Worm (Caenorhabditis elegans) whole organism, L2 larva: Measurements from ENCODE around the gene glb-14.

Source experiments
- C34F6.9 ChIP-seq: fragments of 150-350 bp; optimal IDR thresholded peaks from 2 replicates; lab custom pipeline; 2014; ENCODE audit warnings: missing biosample characterization, missing genetic modification characterization
- F13H6.1 ChIP-seq: sonication (generic microtip); optimal IDR thresholded peaks from 2 replicates; lab custom pipeline; 2016; ENCODE audit warnings: missing genetic modification characterization, missing compliant biosample characterization
- R02D3.7 ChIP-seq: fragments of 150-350 bp; optimal IDR thresholded peaks from 2 replicates; lab custom pipeline; 2014; ENCODE audit warnings: missing biosample characterization, missing genetic modification characterization
- Y55F3AM.14 ChIP-seq: fragments of 200-800 bp; sonication (Bioruptor generic); optimal IDR thresholded peaks from 2 replicates; lab custom pipeline; 2018; ENCODE audit warnings: mild to moderate bottlenecking, missing genetic modification characterization, missing compliant biosample characterization
- ZK546.5 ChIP-seq: sonication (generic microtip); optimal IDR thresholded peaks from 2 replicates; lab custom pipeline; 2017; ENCODE audit warnings: missing biosample characterization, missing genetic modification characterization
- alr-1 ChIP-seq: fragments of 150-350 bp; optimal IDR thresholded peaks from 2 replicates; lab custom pipeline; 2014; ENCODE audit warnings: missing biosample characterization, missing genetic modification characterization
- aly-2 ChIP-seq: fragments of 150-350 bp; optimal IDR thresholded peaks from 2 replicates; lab custom pipeline; 2014; ENCODE audit warnings: missing biosample characterization, missing genetic modification characterization
- ama-1 ChIP-seq: fragments of 150-350 bp; optimal IDR thresholded peaks from 2 replicates; lab custom pipeline; 2018; ENCODE audit warnings: inconsistent platforms
- blmp-1 ChIP-seq: sonication (generic microtip); optimal IDR thresholded peaks from 2 replicates; lab custom pipeline; 2017; ENCODE audit warnings: missing genetic modification characterization, mild to moderate bottlenecking, missing compliant biosample characterization, antibody characterized with exemption, moderate library complexity; ENCODE audit not compliant: insufficient read depth
- ceh-16 ChIP-seq: fragments of 150-350 bp; optimal IDR thresholded peaks from 2 replicates; lab custom pipeline; 2014; ENCODE audit warnings: missing biosample characterization, missing genetic modification characterization
- ceh-82 ChIP-seq: fragments of 150-350 bp; optimal IDR thresholded peaks from 2 replicates; lab custom pipeline; 2014; ENCODE audit warnings: missing biosample characterization, missing genetic modification characterization
- crh-2 ChIP-seq: sonication (generic microtip); optimal IDR thresholded peaks from 2 replicates; lab custom pipeline; 2017; ENCODE audit warnings: missing biosample characterization, missing genetic modification characterization
- dmd-4 ChIP-seq: sonication (generic microtip); optimal IDR thresholded peaks from 2 replicates; lab custom pipeline; 2017; ENCODE audit warnings: missing biosample characterization, missing genetic modification characterization
- egl-27 ChIP-seq: sonication (generic microtip); optimal IDR thresholded peaks from 3 replicates; lab custom pipeline; 2017; ENCODE audit warnings: missing biosample characterization, missing genetic modification reagents, missing genetic modification characterization
- elt-1 ChIP-seq: fragments of 150-350 bp; optimal IDR thresholded peaks from 2 replicates; lab custom pipeline; 2014; ENCODE audit warnings: missing biosample characterization, missing genetic modification characterization
- elt-3 ChIP-seq: sonication (generic microtip); optimal IDR thresholded peaks from 2 replicates; lab custom pipeline; 2017; ENCODE audit warnings: missing biosample characterization, missing genetic modification characterization
- fos-1 ChIP-seq: fragments of 150-350 bp; optimal IDR thresholded peaks from 2 replicates; lab custom pipeline; 2014; ENCODE audit warnings: missing biosample characterization, missing genetic modification characterization
- gmeb-1 ChIP-seq: fragments of 150-350 bp; optimal IDR thresholded peaks from 2 replicates; lab custom pipeline; 2014; ENCODE audit warnings: missing biosample characterization, missing genetic modification characterization
- lin-11 ChIP-seq: fragments of 150-350 bp; sonication (generic microtip); optimal IDR thresholded peaks from 2 replicates; lab custom pipeline; 2014; ENCODE audit warnings: missing biosample characterization, missing genetic modification characterization, inconsistent platforms, mixed read lengths
- lin-13 ChIP-seq: fragments of 150-350 bp; optimal IDR thresholded peaks from 2 replicates; lab custom pipeline; 2014; ENCODE audit warnings: missing biosample characterization, missing genetic modification reagents, missing genetic modification characterization
- lin-39 ChIP-seq: fragments of 150-350 bp; optimal IDR thresholded peaks from 2 replicates; lab custom pipeline; 2014; ENCODE audit warnings: missing biosample characterization, missing genetic modification reagents, missing genetic modification characterization
- lsy-2 ChIP-seq, 2 experiments: fragments of 150-350 bp in 1 of 2; sonication (generic microtip) in 1 of 2; optimal IDR thresholded peaks; 2 replicates each; lab custom pipeline; 2014 to 2017; ENCODE audit warnings: missing biosample characterization in 2 of 2, missing genetic modification characterization in 2 of 2
- mab-5 ChIP-seq: fragments of 150-350 bp; optimal IDR thresholded peaks from 2 replicates; lab custom pipeline; 2014; ENCODE audit warnings: missing biosample characterization, missing genetic modification characterization
- mbf-1 ChIP-seq: sonication (generic microtip); optimal IDR thresholded peaks from 2 replicates; lab custom pipeline; 2017; ENCODE audit warnings: missing biosample characterization, missing genetic modification characterization
- mdl-1 ChIP-seq, 2 experiments: fragments of 150-350 bp in 1 of 2; sonication (generic microtip) in 1 of 2; optimal IDR thresholded peaks; 2 replicates each; lab custom pipeline; 2017; ENCODE audit warnings: missing biosample characterization in 2 of 2, missing genetic modification characterization in 2 of 2
- nhr-10 ChIP-seq: sonication (generic microtip); optimal IDR thresholded peaks from 2 replicates; lab custom pipeline; 2017; ENCODE audit warnings: missing biosample characterization, missing genetic modification characterization
- nhr-11 ChIP-seq: fragments of 150-350 bp; optimal IDR thresholded peaks from 2 replicates; lab custom pipeline; 2014; ENCODE audit warnings: missing biosample characterization, missing genetic modification characterization
- nhr-12 ChIP-seq: fragments of 150-350 bp; optimal IDR thresholded peaks from 2 replicates; lab custom pipeline; 2014; ENCODE audit warnings: missing biosample characterization, missing genetic modification characterization
- nhr-129 ChIP-seq: fragments of 150-350 bp; optimal IDR thresholded peaks from 2 replicates; lab custom pipeline; 2014; ENCODE audit warnings: missing biosample characterization, missing genetic modification characterization
- nhr-21 ChIP-seq: fragments of 150-350 bp; optimal IDR thresholded peaks from 2 replicates; lab custom pipeline; 2014; ENCODE audit warnings: missing biosample characterization, missing genetic modification characterization
- nhr-23 ChIP-seq: fragments of 150-350 bp; optimal IDR thresholded peaks from 2 replicates; lab custom pipeline; 2014; ENCODE audit warnings: missing biosample characterization, missing genetic modification reagents, missing genetic modification characterization
- nhr-237 ChIP-seq: fragments of 150-350 bp; optimal IDR thresholded peaks from 2 replicates; lab custom pipeline; 2014; ENCODE audit warnings: missing biosample characterization, missing genetic modification characterization
- nhr-25 ChIP-seq: fragments of 150-350 bp; sonication (generic microtip); optimal IDR thresholded peaks from 3 replicates; lab custom pipeline; 2014; ENCODE audit warnings: missing biosample characterization, missing genetic modification characterization
- nhr-6 ChIP-seq: fragments of 150-350 bp; optimal IDR thresholded peaks from 2 replicates; lab custom pipeline; 2014; ENCODE audit warnings: missing biosample characterization, missing genetic modification characterization
- nhr-77 ChIP-seq: fragments of 150-350 bp; optimal IDR thresholded peaks from 2 replicates; lab custom pipeline; 2014; ENCODE audit warnings: missing biosample characterization, missing genetic modification characterization
- peb-1 ChIP-seq: fragments of 150-350 bp; optimal IDR thresholded peaks from 2 replicates; lab custom pipeline; 2014; ENCODE audit warnings: missing biosample characterization, missing genetic modification characterization
- sem-4 ChIP-seq: fragments of 150-350 bp; optimal IDR thresholded peaks from 2 replicates; lab custom pipeline; 2014; ENCODE audit warnings: missing biosample characterization, missing genetic modification reagents, missing genetic modification characterization
- skn-1 ChIP-seq: sonication (generic microtip); optimal IDR thresholded peaks from 2 replicates; lab custom pipeline; 2017; ENCODE audit warnings: missing biosample characterization, missing genetic modification characterization
- sma-3 ChIP-seq: sonication (generic microtip); optimal IDR thresholded peaks from 2 replicates; lab custom pipeline; 2016; ENCODE audit warnings: missing genetic modification reagents, missing genetic modification characterization, missing compliant biosample characterization
- sma-9 ChIP-seq, 2 experiments: fragments of 150-350 bp in 1 of 2; sonication (generic microtip) in 1 of 2; optimal IDR thresholded peaks; 2 replicates each; lab custom pipeline; 2014 to 2016; ENCODE audit warnings: missing genetic modification characterization in 2 of 2, mild to moderate bottlenecking in 1 of 2, missing biosample characterization in 1 of 2, missing compliant biosample characterization in 1 of 2, missing genetic modification reagents in 1 of 2, moderate library complexity in 1 of 2
- snpc-4 ChIP-seq: fragments of 150-350 bp; optimal IDR thresholded peaks from 2 replicates; lab custom pipeline; 2014; ENCODE audit warnings: missing biosample characterization, missing genetic modification characterization
- unc-39 ChIP-seq: fragments of 150-350 bp; optimal IDR thresholded peaks from 2 replicates; lab custom pipeline; 2014; ENCODE audit warnings: missing biosample characterization, missing genetic modification characterization
- unc-55 ChIP-seq: fragments of 150-350 bp; sonication (generic microtip); optimal IDR thresholded peaks from 3 replicates; lab custom pipeline; 2014; ENCODE audit warnings: missing biosample characterization, missing genetic modification reagents, missing genetic modification characterization
- unc-62 ChIP-seq: fragments of 150-350 bp; optimal IDR thresholded peaks from 2 replicates; lab custom pipeline; 2014; ENCODE audit warnings: missing biosample characterization, missing genetic modification reagents, missing genetic modification characterization
- zag-1 ChIP-seq: fragments of 150-350 bp; optimal IDR thresholded peaks from 2 replicates; lab custom pipeline; 2014; ENCODE audit warnings: missing biosample characterization, missing genetic modification characterization
- ztf-1 ChIP-seq: fragments of 200-800 bp; sonication (Bioruptor generic); conservative IDR thresholded peaks from 2 replicates; pipeline ENCODE4 v1.3.6; 2022; ENCODE audit warnings: missing genetic modification characterization, missing compliant biosample characterization
- ztf-11 ChIP-seq: sonication (generic microtip); optimal IDR thresholded peaks from 2 replicates; lab custom pipeline; 2017; ENCODE audit warnings: missing biosample characterization, missing genetic modification characterization
- ztf-4 ChIP-seq: fragments of 150-350 bp; optimal IDR thresholded peaks from 2 replicates; lab custom pipeline; 2014; ENCODE audit warnings: missing biosample characterization, missing genetic modification characterization

glb-14 gene

DNA sequence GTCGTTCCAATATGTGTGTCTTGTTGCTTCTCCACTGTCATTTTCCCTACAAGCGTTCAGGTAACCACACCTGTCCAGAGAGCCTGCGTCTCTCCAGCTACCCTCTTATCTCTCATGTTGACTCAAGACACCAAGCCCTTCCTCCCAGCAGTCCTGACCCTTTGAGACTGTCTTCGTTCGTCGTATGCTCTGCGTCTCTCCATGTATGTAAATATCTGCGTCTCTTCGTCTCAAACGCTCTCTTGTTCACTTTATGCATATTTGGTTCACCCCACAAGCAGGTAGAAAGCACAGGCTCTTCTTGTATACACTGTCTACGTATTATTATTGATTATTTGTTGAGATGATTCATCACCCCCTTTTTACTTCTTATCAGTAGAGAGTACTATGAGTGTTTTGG, 47.1 kb downstream of the glb-14 start:
- TF ChIP-seq sem-4 (tag; lab: Kevin White, UChicago) (no peak), C34F6.9 (tag; lab: Kevin White, UChicago) (no peak), nhr-10 (tag; lab: Kevin White, UChicago) (no peak), peb-1 (tag; lab: Kevin White, UChicago) (no peak), Y55F3AM.14 (no peak), ZK546.5 (no peak), blmp-1 (no peak), mbf-1 (tag; lab: Kevin White, UChicago) (no peak), egl-27 (tag; lab: Kevin White, UChicago) (peak; percentile 22), lin-11 (tag; lab: Kevin White, UChicago) (no peak), aly-2 (tag; lab: Kevin White, UChicago) (no peak), elt-1 (tag; lab: Kevin White, UChicago) (no peak), sma-9 (GFP tag; optimal IDR thresholded peaks at IDR 0.05; lab: Kevin White, UChicago) (peak; percentile 72), sma-9 (tag; optimal IDR thresholded peaks at IDR 0.05; lab: Kevin White, UChicago) (no peak), ceh-82 (no peak), unc-62 (GFP tag; lab: Kevin White, UChicago) (no peak), lin-39 (tag; lab: Kevin White, UChicago) (no peak), nhr-77 (no peak), ztf-4 (tag; lab: Kevin White, UChicago) (no peak), ztf-11 (no peak), ceh-16 (tag; lab: Kevin White, UChicago) (no peak), lin-13 (GFP tag; lab: Kevin White, UChicago) (no peak), mdl-1 (tag; optimal IDR thresholded peaks at IDR 0.05; lab: Kevin White, UChicago) (no peak), nhr-23 (tag; lab: Kevin White, UChicago) (no peak), nhr-6 (no peak), unc-55 (GFP tag; lab: Kevin White, UChicago) (no peak), sma-3 (no peak), unc-39 (no peak), dmd-4 (no peak), nhr-25 (tag; lab: Kevin White, UChicago) (no peak), alr-1 (tag; lab: Kevin White, UChicago) (no peak), gmeb-1 (tag; lab: Kevin White, UChicago) (peak; percentile 68), ama-1 (lab: Kevin White, UChicago) (no peak), nhr-21 (tag; lab: Kevin White, UChicago) (no peak), mab-5 (tag; lab: Kevin White, UChicago) (no peak), ztf-1 (GFP tag; lab: Robert Waterston, UW) (no peak), nhr-129 (peak; percentile 52), nhr-237 (tag; lab: Kevin White, UChicago) (no peak), lsy-2 (tag; optimal IDR thresholded peaks at IDR 0.05; lab: Kevin White, UChicago) (no peak), nhr-12 (tag; lab: Kevin White, UChicago) (no peak), elt-3 (tag; lab: Kevin White, UChicago) (no peak), zag-1 (no peak), snpc-4 (tag; lab: Kevin White, UChicago) (no peak), R02D3.7 (tag; lab: Kevin White, UChicago) (no peak), crh-2 (peak; percentile 42), skn-1 (tag; lab: Kevin White, UChicago) (peak; percentile 17), F13H6.1 (tag; lab: Kevin White, UChicago) (peak; percentile 82), nhr-11 (tag; lab: Kevin White, UChicago) (no peak), fos-1 (peak; percentile 90)
